Worm (Caenorhabditis elegans) whole organism, mixed stage, embryonic: ENCODE measurements around the gene M176.4.

Source experiments
- ces-1 ChIP-seq: fragments of 150-350 bp; optimal IDR thresholded peaks from 2 replicates; lab custom pipeline; 2014; ENCODE audit warnings: missing biosample characterization, missing genetic modification reagents, missing genetic modification characterization
- cnd-1 ChIP-seq: fragments of 200-800 bp; sonication (Bioruptor generic); optimal IDR thresholded peaks from 2 replicates; lab custom pipeline; 2018; ENCODE audit warnings: mild to moderate bottlenecking, missing genetic modification characterization, missing compliant biosample characterization
- elt-1 ChIP-seq: sonication (generic microtip); optimal IDR thresholded peaks from 2 replicates; lab custom pipeline; 2017; ENCODE audit warnings: missing genetic modification characterization, mild to moderate bottlenecking, missing compliant biosample characterization, antibody characterized with exemption, moderate library complexity, borderline replicate concordance; ENCODE audit not compliant: insufficient read depth
- hlh-1 ChIP-seq: fragments of 150-350 bp; optimal IDR thresholded peaks from 2 replicates; lab custom pipeline; 2014; ENCODE audit warnings: missing biosample characterization, missing genetic modification reagents, missing genetic modification characterization
- lin-13 ChIP-seq: fragments of 150-350 bp; optimal IDR thresholded peaks from 2 replicates; lab custom pipeline; 2014; ENCODE audit warnings: missing biosample characterization, missing genetic modification characterization
- lin-32 ChIP-seq: fragments of 200-800 bp; sonication (Bioruptor generic); optimal IDR thresholded peaks from 2 replicates; lab custom pipeline; 2018; ENCODE audit warnings: mild to moderate bottlenecking, missing genetic modification characterization, missing compliant biosample characterization
- lsy-2 ChIP-seq: fragments of 150-350 bp; optimal IDR thresholded peaks from 2 replicates; lab custom pipeline; 2014; ENCODE audit warnings: missing biosample characterization, missing genetic modification characterization
- mab-5 ChIP-seq: fragments of 150-350 bp; optimal IDR thresholded peaks from 2 replicates; lab custom pipeline; 2014; ENCODE audit warnings: missing biosample characterization, missing genetic modification characterization
- nhr-12 ChIP-seq: fragments of 150-350 bp; optimal IDR thresholded peaks from 2 replicates; lab custom pipeline; 2014; ENCODE audit warnings: missing biosample characterization, missing genetic modification characterization
- nhr-28 ChIP-seq: fragments of 150-350 bp; optimal IDR thresholded peaks from 2 replicates; lab custom pipeline; 2014; ENCODE audit warnings: missing biosample characterization, missing genetic modification characterization
- pha-4 ChIP-seq: fragments of 150-350 bp; optimal IDR thresholded peaks from 2 replicates; lab custom pipeline; 2018; ENCODE audit warnings: missing biosample characterization, missing genetic modification reagents, missing genetic modification characterization
- snpc-4 ChIP-seq: fragments of 150-350 bp; optimal IDR thresholded peaks from 2 replicates; lab custom pipeline; 2014; ENCODE audit warnings: missing biosample characterization, missing genetic modification characterization
- unc-62 ChIP-seq: fragments of 150-350 bp; optimal IDR thresholded peaks from 2 replicates; lab custom pipeline; 2014; ENCODE audit warnings: missing biosample characterization, missing genetic modification reagents, missing genetic modification characterization
- ztf-11 ChIP-seq: fragments of 150-350 bp; optimal IDR thresholded peaks from 2 replicates; lab custom pipeline; 2014; ENCODE audit warnings: missing biosample characterization, missing genetic modification characterization

DNA sequence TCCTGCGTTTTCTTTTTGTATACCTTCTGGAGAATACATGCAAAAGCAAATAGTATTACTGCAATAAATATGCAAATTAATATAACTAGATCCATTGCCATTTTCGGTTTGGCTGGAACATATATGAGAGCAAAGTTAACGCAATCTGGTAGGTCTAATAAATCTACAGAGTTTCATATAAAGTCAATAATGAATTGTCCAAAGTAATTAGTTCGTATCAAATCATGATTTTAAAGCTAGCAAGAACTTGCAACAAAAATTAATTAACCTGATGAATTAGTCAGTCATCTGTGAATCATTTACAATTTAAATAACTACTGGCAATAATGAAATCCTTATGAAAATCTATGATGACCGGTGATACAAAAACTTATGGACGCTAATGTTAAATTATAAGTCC lies 27.2 kb downstream of the M176.4 start, which contains the start of gene R09D1.13:
- TF ChIP-seq unc-62 (no peak), nhr-12 (tag; lab: Kevin White, UChicago) (no peak), elt-1 (no peak), ces-1 (GFP tag; lab: Kevin White, UChicago) (no peak), snpc-4 (tag; lab: Kevin White, UChicago) (no peak), nhr-28 (tag; lab: Kevin White, UChicago) (no peak), cnd-1 (tag; lab: Kevin White, UChicago) (no peak), pha-4 (tag; lab: Kevin White, UChicago) (no peak), mab-5 (tag; lab: Kevin White, UChicago) (no peak), lin-13 (tag; lab: Kevin White, UChicago) (no peak), lin-32 (no peak), lsy-2 (tag; lab: Kevin White, UChicago) (no peak), ztf-11 (no peak), hlh-1 (tag; lab: Kevin White, UChicago) (no peak)
